Worm (Caenorhabditis elegans): ENCODE data around the gene T26G10.1.

DNA sequence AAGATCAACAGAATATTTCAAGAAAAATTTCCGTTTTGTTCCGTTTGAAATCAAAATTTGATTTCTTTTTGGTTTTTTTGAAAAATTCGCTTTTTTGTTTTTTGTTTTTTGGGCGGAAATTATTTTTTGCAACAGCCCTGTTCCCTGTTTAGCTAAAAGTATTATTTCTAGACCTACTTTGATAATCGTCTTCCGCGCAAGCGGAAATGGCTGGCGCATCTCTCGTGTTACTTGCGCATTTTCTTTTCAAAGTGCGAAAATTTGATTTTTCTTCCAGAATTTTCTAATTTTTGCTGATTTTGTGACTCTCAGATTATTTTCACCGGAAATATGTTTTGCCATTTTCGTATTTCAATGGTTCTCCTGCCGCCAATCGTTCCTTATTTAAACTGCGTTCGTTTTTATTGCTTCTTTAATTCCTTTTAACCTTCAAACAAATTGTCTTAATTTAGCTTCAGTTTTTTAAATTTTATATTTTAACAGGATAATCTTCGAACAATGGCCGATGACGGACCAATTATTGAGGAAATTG is 27.2 kb upstream of the T26G10.1 start, which contains the start of gene cpar-1:
- no peak for TF ChIP-seq C38D4.7 (GFP tag; optimal IDR thresholded peaks at IDR 0.05)
- TF ChIP-seq fkh-10 (GFP tag; optimal IDR thresholded peaks at IDR 0.05) = no peak
